Worm (Caenorhabditis elegans): ENCODE results near the gene srd-63.

DNA sequence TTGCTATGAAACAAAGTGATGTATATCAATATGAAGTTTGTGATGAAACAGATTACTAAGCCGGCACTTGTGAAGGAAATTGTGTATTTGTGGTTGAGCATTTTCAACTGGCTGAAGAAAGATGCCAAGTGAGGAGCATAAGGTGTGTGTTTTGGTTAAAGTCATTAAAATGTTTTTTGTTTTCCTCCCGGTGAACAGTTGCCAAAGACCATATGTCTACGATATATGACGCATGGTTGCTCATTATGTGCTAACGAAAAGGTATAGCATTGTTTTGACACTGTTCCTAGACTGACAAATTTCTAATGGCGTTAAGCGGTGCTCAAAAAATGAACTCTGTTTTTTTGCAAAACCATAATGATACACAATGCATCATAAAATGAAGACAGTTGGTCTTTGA lies 23.4 kb upstream of the srd-63 start, which contains the start of gene str-55:
- TF ChIP-seq ztf-7 (tag; optimal IDR thresholded peaks at IDR 0.05) (no peak), jun-1 (tag; optimal IDR thresholded peaks at IDR 0.05) (no peak), nhr-6 (tag; optimal IDR thresholded peaks at IDR 0.05) (no peak), egl-27 (tag; optimal IDR thresholded peaks at IDR 0.05) (no peak), lsy-2 (tag; optimal IDR thresholded peaks at IDR 0.05) (no peak), ceh-28 (tag; optimal IDR thresholded peaks at IDR 0.05) (no peak), ama-1 (optimal IDR thresholded peaks at IDR 0.05) (no peak), unc-39 (tag; optimal IDR thresholded peaks at IDR 0.05) (no peak), fkh-10 (GFP tag; optimal IDR thresholded peaks at IDR 0.05) (no peak), Y5F2A.4 (GFP tag; optimal IDR thresholded peaks at IDR 0.05) (no peak), zip-11 (GFP tag; IDR thresholded peaks at IDR 0.05) (no peak), set-16 (GFP tag; IDR thresholded peaks at IDR 0.05) (no peak), F49E8.2 (tag; optimal IDR thresholded peaks at IDR 0.05; ENCODE audit: borderline replicate concordance) (no peak), lin-15B (tag; optimal IDR thresholded peaks at IDR 0.05) (no peak)
